Fruit fly (Drosophila melanogaster) whole organism, embryonic: ENCODE results near the gene Cys.

ENCODE experiments used
- CG11085 ChIP-seq: fragments of 200-800 bp; sonication (Bioruptor generic); IDR thresholded peaks from 2 replicates; pipeline ENCODE4 v1.3.6; 2022; ENCODE audit warnings: missing biosample characterization, missing genetic modification characterization
- CG11560 ChIP-seq: fragments of 200-800 bp; sonication (Bioruptor generic); IDR thresholded peaks from 3 replicates; pipeline ENCODE4 v1.3.6; 2022; ENCODE audit warnings: missing biosample characterization, missing genetic modification characterization
- CG12104 ChIP-seq: fragments of 200-800 bp; sonication (Bioruptor generic); optimal IDR thresholded peaks from 3 replicates; lab custom pipeline; 2016; ENCODE audit warnings: missing biosample characterization, missing genetic modification characterization
- CG14710 ChIP-seq: fragments of 200-800 bp; sonication (Bioruptor generic); optimal IDR thresholded peaks from 3 replicates; lab custom pipeline; 2019; ENCODE audit warnings: missing biosample characterization, mild to moderate bottlenecking, missing genetic modification characterization, moderate library complexity
- CG14965 ChIP-seq: fragments of 200-800 bp; sonication (Bioruptor generic); optimal IDR thresholded peaks from 2 replicates; lab custom pipeline; 2016; ENCODE audit warnings: missing biosample characterization, missing genetic modification characterization, borderline replicate concordance
- CG15011 ChIP-seq: fragments of 200-800 bp; sonication (Bioruptor generic); optimal IDR thresholded peaks from 3 replicates; lab custom pipeline; 2018; ENCODE audit warnings: missing biosample characterization, mild to moderate bottlenecking, missing genetic modification characterization
- CG17328 ChIP-seq: fragments of 200-800 bp; sonication (Bioruptor generic); IDR thresholded peaks from 2 replicates; pipeline ENCODE4 v1.3.6; 2022; ENCODE audit warnings: missing biosample characterization, missing genetic modification characterization
- CG17361 ChIP-seq: fragments of 200-800 bp; sonication (Bioruptor generic); IDR thresholded peaks from 3 replicates; pipeline ENCODE4 v1.3.6; 2022; ENCODE audit warnings: missing biosample characterization, missing genetic modification characterization
- CG2120 ChIP-seq: fragments of 200-800 bp; sonication (Bioruptor generic); optimal IDR thresholded peaks from 3 replicates; lab custom pipeline; 2016; ENCODE audit warnings: missing biosample characterization, missing genetic modification characterization
- CG2202 ChIP-seq: fragments of 200-800 bp; sonication (Bioruptor generic); optimal IDR thresholded peaks from 2 replicates; lab custom pipeline; 2018; ENCODE audit warnings: missing biosample characterization, mild to moderate bottlenecking, missing genetic modification characterization
- CG2678 ChIP-seq: fragments of 200-800 bp; sonication (Bioruptor generic); optimal IDR thresholded peaks from 3 replicates; lab custom pipeline; 2019; ENCODE audit warnings: missing biosample characterization, mild to moderate bottlenecking, missing genetic modification characterization, moderate library complexity
- CG30020 ChIP-seq: fragments of 200-800 bp; optimal IDR thresholded peaks from 2 replicates; lab custom pipeline; 2019; ENCODE audit warnings: missing biosample characterization, mild to moderate bottlenecking, missing genetic modification characterization, moderate library complexity
- CG31388 ChIP-seq: fragments of 200-800 bp; sonication (Bioruptor generic); optimal IDR thresholded peaks from 2 replicates; lab custom pipeline; 2016; ENCODE audit warnings: missing biosample characterization, missing genetic modification characterization
- CG43689 ChIP-seq: fragments of 200-800 bp; sonication (Bioruptor generic); IDR thresholded peaks from 2 replicates; pipeline ENCODE4 v1.3.6; 2022; ENCODE audit warnings: missing biosample characterization, missing genetic modification characterization
- CG6175 ChIP-seq: fragments of 200-800 bp; sonication (Bioruptor generic); IDR thresholded peaks from 3 replicates; pipeline ENCODE4 v1.3.6; 2022; ENCODE audit warnings: missing biosample characterization, missing genetic modification characterization
- CG6765 ChIP-seq: fragments of 200-800 bp; sonication (Bioruptor generic); optimal IDR thresholded peaks from 3 replicates; lab custom pipeline; 2017; ENCODE audit warnings: missing biosample characterization, mild to moderate bottlenecking, missing genetic modification characterization
- CG8359 ChIP-seq: fragments of 200-800 bp; sonication (Bioruptor generic); optimal IDR thresholded peaks from 2 replicates; lab custom pipeline; 2017; ENCODE audit warnings: missing biosample characterization, mild to moderate bottlenecking, missing genetic modification characterization, borderline replicate concordance
- CG8944 ChIP-seq: fragments of 200-800 bp; sonication (Bioruptor generic); optimal IDR thresholded peaks from 3 replicates; lab custom pipeline; 2016; ENCODE audit warnings: missing biosample characterization, missing genetic modification characterization
- Dip3 ChIP-seq: fragments of 200-800 bp; sonication (Bioruptor generic); optimal IDR thresholded peaks from 3 replicates; lab custom pipeline; 2016; ENCODE audit warnings: missing biosample characterization, missing genetic modification characterization
- HmgD ChIP-seq: fragments of 200-800 bp; sonication (Bioruptor generic); optimal IDR thresholded peaks from 3 replicates; lab custom pipeline; 2016; ENCODE audit warnings: missing biosample characterization, missing genetic modification characterization
- Lim3 ChIP-seq: fragments of 200-800 bp; sonication (Bioruptor generic); IDR thresholded peaks from 2 replicates; pipeline ENCODE4 v1.3.6; 2022; ENCODE audit warnings: missing biosample characterization, missing genetic modification characterization
- Lpt ChIP-seq: fragments of >200 bp; optimal IDR thresholded peaks from 2 replicates; lab custom pipeline; 2018; ENCODE audit warnings: missing biosample characterization, missing genetic modification characterization
- NK7.1 ChIP-seq: fragments of 200-800 bp; sonication (Bioruptor generic); optimal IDR thresholded peaks from 3 replicates; lab custom pipeline; 2016; ENCODE audit warnings: missing biosample characterization, missing genetic modification characterization
- Nf-YC ChIP-seq: fragments of 200-800 bp; optimal IDR thresholded peaks from 3 replicates; lab custom pipeline; 2019; ENCODE audit warnings: missing biosample characterization, mild to moderate bottlenecking, missing genetic modification characterization, moderate library complexity
- Ravus ChIP-seq: fragments of 200-800 bp; sonication (Bioruptor generic); IDR thresholded peaks from 2 replicates; pipeline ENCODE4 v1.3.6; 2022; ENCODE audit warnings: missing biosample characterization, missing genetic modification characterization
- Rfx ChIP-seq: fragments of 200-800 bp; sonication (Bioruptor generic); IDR thresholded peaks from 2 replicates; pipeline ENCODE4 v1.3.6; 2022; ENCODE audit warnings: missing biosample characterization, missing genetic modification characterization
- Sox100B ChIP-seq: fragments of 200-800 bp; sonication (Bioruptor generic); optimal IDR thresholded peaks from 3 replicates; lab custom pipeline; 2018; ENCODE audit warnings: missing biosample characterization, mild to moderate bottlenecking, missing genetic modification characterization
- YL-1 ChIP-seq: fragments of 200-800 bp; sonication (Bioruptor generic); optimal IDR thresholded peaks from 3 replicates; lab custom pipeline; 2017; ENCODE audit warnings: missing biosample characterization, mild to moderate bottlenecking, missing genetic modification characterization
- btn ChIP-seq: fragments of 200-800 bp; sonication (Bioruptor generic); optimal IDR thresholded peaks from 2 replicates; lab custom pipeline; 2016; ENCODE audit warnings: missing biosample characterization, missing genetic modification characterization
- cato ChIP-seq: fragments of 200-800 bp; sonication (Bioruptor generic); optimal IDR thresholded peaks from 2 replicates; lab custom pipeline; 2016; ENCODE audit warnings: missing biosample characterization, missing genetic modification characterization, borderline replicate concordance
- chn ChIP-seq: fragments of 200-800 bp; sonication (Bioruptor generic); optimal IDR thresholded peaks from 2 replicates; lab custom pipeline; 2016; ENCODE audit warnings: missing biosample characterization, missing genetic modification characterization
- crc ChIP-seq: fragments of 200-800 bp; sonication (Bioruptor generic); optimal IDR thresholded peaks from 2 replicates; lab custom pipeline; 2016; ENCODE audit warnings: missing biosample characterization, missing genetic modification characterization
- cwo ChIP-seq: fragments of 200-800 bp; sonication (Bioruptor generic); optimal IDR thresholded peaks from 3 replicates; lab custom pipeline; 2017; ENCODE audit warnings: missing biosample characterization, missing genetic modification characterization, mild to moderate bottlenecking, moderate library complexity, missing genetic modification reagents
- insv ChIP-seq, 2 experiments: fragments of 200-800 bp; sonication (Bioruptor generic); optimal IDR thresholded peaks; 3 replicates each; lab custom pipeline; 2016 to 2018; ENCODE audit warnings: missing biosample characterization in 2 of 2, missing genetic modification characterization in 2 of 2
- luna ChIP-seq: fragments of 200-800 bp; sonication (Bioruptor generic); optimal IDR thresholded peaks from 2 replicates; lab custom pipeline; 2016; ENCODE audit warnings: missing biosample characterization, missing genetic modification characterization
- mld ChIP-seq: fragments of 200-800 bp; sonication (Bioruptor generic); IDR thresholded peaks from 3 replicates; pipeline ENCODE4 v1.3.6; 2022; ENCODE audit warnings: missing biosample characterization, missing genetic modification characterization; ENCODE audit not compliant: partially characterized antibody
- nau ChIP-seq: fragments of 200-800 bp; sonication (Bioruptor generic); optimal IDR thresholded peaks from 3 replicates; lab custom pipeline; 2017; ENCODE audit warnings: missing biosample characterization, mild to moderate bottlenecking, missing genetic modification characterization, missing genetic modification reagents
- nmo ChIP-seq: fragments of 200-800 bp; sonication (Bioruptor generic); optimal IDR thresholded peaks from 2 replicates; lab custom pipeline; 2018; ENCODE audit warnings: missing biosample characterization, mild to moderate bottlenecking, missing genetic modification characterization, moderate library complexity
- p53 ChIP-seq: fragments of 200-800 bp; sonication (Bioruptor generic); optimal IDR thresholded peaks from 2 replicates; lab custom pipeline; 2016; ENCODE audit warnings: missing biosample characterization, missing genetic modification characterization
- pnt ChIP-seq: fragments of 200-800 bp; sonication (Bioruptor generic); optimal IDR thresholded peaks from 3 replicates; lab custom pipeline; 2016; ENCODE audit warnings: missing biosample characterization, missing genetic modification characterization
- prd ChIP-seq, 3 experiments: fragments of >200 bp in 2 of 3; fragments of 200-800 bp in 1 of 3; sonication (Bioruptor generic) in 1 of 3; optimal IDR thresholded peaks in 2 of 3; IDR thresholded peaks in 1 of 3; 2 replicates in 2 of 3; 3 replicates in 1 of 3; pipeline versions ENCODE4 v1.3.6 to Lab custom; 2017 to 2022; ENCODE audit warnings: missing biosample characterization in 1 of 3, missing genetic modification characterization in 1 of 3
- pros ChIP-seq: fragments of 200-800 bp; sonication (Bioruptor generic); optimal IDR thresholded peaks from 3 replicates; lab custom pipeline; 2019; ENCODE audit warnings: missing biosample characterization, mild to moderate bottlenecking, missing genetic modification characterization, moderate library complexity
- ro ChIP-seq: fragments of 200-800 bp; sonication (Bioruptor generic); IDR thresholded peaks from 2 replicates; pipeline ENCODE4 v1.3.6; 2022; ENCODE audit warnings: missing biosample characterization, missing genetic modification characterization
- sens-2 ChIP-seq: fragments of 200-800 bp; sonication (Bioruptor generic); IDR thresholded peaks from 2 replicates; pipeline ENCODE4 v1.3.6; 2022; ENCODE audit warnings: missing biosample characterization, missing genetic modification characterization
- sna ChIP-seq: fragments of 200-800 bp; sonication (Bioruptor generic); IDR thresholded peaks from 2 replicates; pipeline ENCODE4 v1.3.6; 2022; ENCODE audit warnings: missing biosample characterization, missing genetic modification characterization; ENCODE audit not compliant: partially characterized antibody
- stwl ChIP-seq: fragments of 200-800 bp; sonication (Bioruptor generic); optimal IDR thresholded peaks from 3 replicates; lab custom pipeline; 2018; ENCODE audit warnings: missing biosample characterization, mild to moderate bottlenecking, missing genetic modification characterization, moderate library complexity
- tio ChIP-seq: fragments of 200-800 bp; sonication (Bioruptor generic); optimal IDR thresholded peaks from 2 replicates; lab custom pipeline; 2017; ENCODE audit warnings: missing biosample characterization, missing genetic modification characterization, inconsistent platforms
- vnd ChIP-seq: fragments of 200-800 bp; sonication (Bioruptor generic); IDR thresholded peaks from 3 replicates; pipeline ENCODE4 v1.3.6; 2022; ENCODE audit warnings: missing biosample characterization, missing genetic modification characterization; ENCODE audit not compliant: partially characterized antibody
- vvl ChIP-seq: fragments of 200-800 bp; sonication (Bioruptor generic); IDR thresholded peaks from 2 replicates; pipeline ENCODE4 v1.3.6; 2022; ENCODE audit warnings: missing biosample characterization, missing genetic modification characterization

Cys gene

dm6 chr3R:14590753-14591535 lies 21.5 kb upstream of the Cys start (continued):
- TF ChIP-seq CG8359 (GFP tag; lab: Kevin White, UChicago) (peak; percentile 77), luna (no peak), CG11085 (GFP tag; lab: Robert Waterston, UW) (no peak), prd (optimal IDR thresholded peaks at IDR 0.05; lab: Kevin White, UChicago) (no peak), prd (GFP tag; IDR thresholded peaks at IDR 0.05; lab: Robert Waterston, UW) (peak; percentile 90), CG8944 (GFP tag; lab: Kevin White, UChicago) (no peak), CG17361 (GFP tag; lab: Robert Waterston, UW) (peak; percentile 98), CG14710 (tag; lab: Kevin White, UChicago) (peak; percentile 98), HmgD (GFP tag; lab: Kevin White, UChicago) (no peak), cwo (peak; percentile 38), mld (no peak), pnt (GFP tag; lab: Kevin White, UChicago) (no peak), CG17328 (GFP tag; lab: Robert Waterston, UW) (peak; percentile 85), YL-1 (GFP tag; lab: Kevin White, UChicago) (peak; percentile 64), CG2202 (tag; lab: Kevin White, UChicago) (peak; percentile 91), insv (GFP tag; optimal IDR thresholded peaks at IDR 0.05; lab: Kevin White, UChicago) (peak in 1 of 2 experiments; percentile 9), tio (GFP tag; lab: Kevin White, UChicago) (peak; percentile 90), stwl (tag; lab: Kevin White, UChicago) (peak; percentile 65), CG6175 (no peak), chn (GFP tag; lab: Kevin White, UChicago) (peak; percentile 47), Sox100B (GFP tag; lab: Kevin White, UChicago) (peak; percentile 94), nau (GFP tag; lab: Kevin White, UChicago) (peak; percentile 61), CG6765 (no peak), cato (GFP tag; lab: Kevin White, UChicago) (peak; percentile 73), sens-2 (GFP tag; lab: Robert Waterston, UW) (peak; percentile 61), CG11560 (tag; lab: Robert Waterston, UW) (no peak), CG43689 (no peak), Ravus (GFP tag; lab: Robert Waterston, UW) (no peak), Lpt (GFP tag; lab: Kevin White, UChicago) (no peak), sna (GFP tag; lab: Robert Waterston, UW) (no peak), p53 (GFP tag; lab: Kevin White, UChicago) (no peak), vvl (GFP tag; lab: Robert Waterston, UW) (peak; percentile 73), btn (GFP tag; lab: Kevin White, UChicago) (no peak), ro (GFP tag; lab: Robert Waterston, UW) (peak; percentile 70; the same call in 1 of the 2 replicates), vnd (GFP tag; lab: Robert Waterston, UW) (no peak), CG2120 (GFP tag; lab: Kevin White, UChicago) (no peak), CG30020 (tag; lab: Kevin White, UChicago) (peak; percentile 73), pros (GFP tag; lab: Kevin White, UChicago) (peak; percentile 63), NK7.1 (GFP tag; lab: Kevin White, UChicago) (no peak), Lim3 (no peak), Rfx (GFP tag; lab: Robert Waterston, UW) (peak; percentile 25; the same call in 1 of the 2 replicates), Nf-YC (tag; lab: Kevin White, UChicago) (peak; percentile 60), nmo (GFP tag; lab: Kevin White, UChicago) (peak; percentile 92), CG31388 (GFP tag; lab: Kevin White, UChicago) (peak; percentile 59), Dip3 (GFP tag; lab: Kevin White, UChicago) (no peak), CG12104 (GFP tag; lab: Kevin White, UChicago) (peak; percentile 85), CG14965 (GFP tag; lab: Kevin White, UChicago) (no peak), CG2678 (tag; lab: Kevin White, UChicago) (peak; percentile 87), CG15011 (peak; percentile 48), crc (GFP tag; lab: Kevin White, UChicago) (no peak)
